Worm (Caenorhabditis elegans) whole organism, early embryonic: Measurements from ENCODE around the gene inx-6.

Experiments
- B0310.2 ChIP-seq: sonication (generic microtip); optimal IDR thresholded peaks from 2 replicates; lab custom pipeline; 2016; ENCODE audit warnings: mild to moderate bottlenecking, missing genetic modification characterization, missing compliant biosample characterization
- F13C5.2 ChIP-seq: sonication (generic microtip); optimal IDR thresholded peaks from 2 replicates; lab custom pipeline; 2017; ENCODE audit warnings: mild to moderate bottlenecking, missing genetic modification characterization, inconsistent platforms, missing compliant biosample characterization
- aly-1 ChIP-seq: sonication (generic microtip); optimal IDR thresholded peaks from 2 replicates; lab custom pipeline; 2016; ENCODE audit warnings: missing genetic modification characterization, missing compliant biosample characterization
- ama-1 ChIP-seq: fragments of 150-350 bp; optimal IDR thresholded peaks from 2 replicates; lab custom pipeline; 2014
- ceh-13 ChIP-seq: fragments of 200-800 bp; sonication (Bioruptor generic); optimal IDR thresholded peaks from 2 replicates; lab custom pipeline; 2018; ENCODE audit warnings: mild to moderate bottlenecking, missing genetic modification characterization, missing compliant biosample characterization
- ceh-36 ChIP-seq: sonication (generic microtip); optimal IDR thresholded peaks from 2 replicates; lab custom pipeline; 2016; ENCODE audit warnings: missing genetic modification characterization, inconsistent platforms, missing compliant biosample characterization
- ets-7 ChIP-seq: sonication (generic microtip); optimal IDR thresholded peaks from 2 replicates; lab custom pipeline; 2016; ENCODE audit warnings: missing genotype, missing genetic modification characterization, missing compliant biosample characterization
- flt-1 ChIP-seq: fragments of 200-800 bp; sonication (Bioruptor generic); IDR thresholded peaks from 2 replicates; pipeline ENCODE4 v1.3.6; 2022; ENCODE audit warnings: missing genetic modification characterization, missing compliant biosample characterization
- hmbx-1 ChIP-seq: sonication (generic microtip); optimal IDR thresholded peaks from 2 replicates; lab custom pipeline; 2016; ENCODE audit warnings: mild to moderate bottlenecking, missing genetic modification characterization, missing compliant biosample characterization
- hmg-4 ChIP-seq: fragments of 200-800 bp; sonication (Bioruptor generic); optimal IDR thresholded peaks from 2 replicates; lab custom pipeline; 2018; ENCODE audit warnings: mild to moderate bottlenecking, missing genetic modification characterization, missing compliant biosample characterization
- hnd-1 ChIP-seq: sonication (generic microtip); optimal IDR thresholded peaks from 2 replicates; lab custom pipeline; 2016; ENCODE audit warnings: missing genetic modification characterization, missing compliant biosample characterization
- pes-1 ChIP-seq: fragments of 200-800 bp; sonication (Bioruptor generic); IDR thresholded peaks from 2 replicates; pipeline ENCODE4 v1.3.6; 2022; ENCODE audit warnings: missing genetic modification reagents, missing genetic modification characterization, missing compliant biosample characterization
- scrt-1 ChIP-seq: fragments of 200-800 bp; sonication (Bioruptor generic); IDR thresholded peaks from 2 replicates; pipeline ENCODE4 v1.3.6; 2022; ENCODE audit warnings: missing genetic modification characterization, missing compliant biosample characterization
- sea-1 ChIP-seq: fragments of 200-800 bp; sonication (Bioruptor generic); conservative IDR thresholded peaks from 2 replicates; pipeline ENCODE4 v1.3.6; 2022; ENCODE audit warnings: missing genetic modification characterization, missing compliant biosample characterization
- tbx-11 ChIP-seq: fragments of 200-800 bp; sonication (Bioruptor generic); IDR thresholded peaks from 2 replicates; pipeline ENCODE4 v1.3.6; 2022; ENCODE audit warnings: missing genetic modification characterization, missing compliant biosample characterization
- tbx-37 ChIP-seq: fragments of 200-800 bp; sonication (Bioruptor generic); conservative IDR thresholded peaks from 2 replicates; pipeline ENCODE4 v1.3.6; 2022; ENCODE audit warnings: missing genetic modification reagents, missing genetic modification characterization, missing compliant biosample characterization
- tra-4 ChIP-seq: sonication (generic microtip); optimal IDR thresholded peaks from 2 replicates; lab custom pipeline; 2017; ENCODE audit warnings: missing genetic modification characterization, missing compliant biosample characterization

The inx-6 gene

ce11 chrIV:12746284-12746683 is at the start of gene inx-6:
inx-6 (plus strand) TSS chrIV:12746584.
- TF ChIP-seq sea-1 (GFP tag; lab: Robert Waterston, UW), result no peak
- no peak for TF ChIP-seq hmbx-1 (tag; lab: Kevin White, UChicago)
- TF ChIP-seq hmg-4 (GFP tag; lab: Kevin White, UChicago), result no peak
- TF ChIP-seq F13C5.2 (tag; lab: Kevin White, UChicago), result no peak
- TF ChIP-seq flt-1 (GFP tag; lab: Robert Waterston, UW), result no peak
- no peak for TF ChIP-seq tbx-11 (GFP tag; lab: Robert Waterston, UW)
- no peak for TF ChIP-seq ceh-36 (tag; lab: Kevin White, UChicago)

- no peak for TF ChIP-seq tbx-11 (GFP tag; lab: Robert Waterston, UW)
- TF ChIP-seq ceh-36 (tag; lab: Kevin White, UChicago), result no peak
- TF ChIP-seq ets-7 (tag; lab: Kevin White, UChicago), result no peak
- TF ChIP-seq ceh-13 (GFP tag; lab: Kevin White, UChicago), result no peak
- TF ChIP-seq F13C5.2 (tag; lab: Kevin White, UChicago), result no peak
- no peak for TF ChIP-seq scrt-1 (GFP tag; lab: Robert Waterston, UW)
- TF ChIP-seq hmbx-1 (tag; lab: Kevin White, UChicago), result no peak
- no peak for TF ChIP-seq hmg-4 (GFP tag; lab: Kevin White, UChicago)
- TF ChIP-seq tra-4 (tag; lab: Kevin White, UChicago), result no peak
- no peak for TF ChIP-seq pes-1 (GFP tag; lab: Robert Waterston, UW)
Measured at ce11 chrIV:12698880-12699279, 47.5 kb upstream of the inx-6 start.

ce11 chrIV:12700204-12700603 is 46.2 kb upstream of the inx-6 start:
- TF ChIP-seq ceh-13 (GFP tag; lab: Kevin White, UChicago) (no peak), flt-1 (GFP tag; lab: Robert Waterston, UW) (no peak), B0310.2 (tag; lab: Kevin White, UChicago) (no peak), ceh-36 (tag; lab: Kevin White, UChicago) (no peak), hmbx-1 (tag; lab: Kevin White, UChicago) (no peak), sea-1 (GFP tag; lab: Robert Waterston, UW) (no peak)

DNA sequence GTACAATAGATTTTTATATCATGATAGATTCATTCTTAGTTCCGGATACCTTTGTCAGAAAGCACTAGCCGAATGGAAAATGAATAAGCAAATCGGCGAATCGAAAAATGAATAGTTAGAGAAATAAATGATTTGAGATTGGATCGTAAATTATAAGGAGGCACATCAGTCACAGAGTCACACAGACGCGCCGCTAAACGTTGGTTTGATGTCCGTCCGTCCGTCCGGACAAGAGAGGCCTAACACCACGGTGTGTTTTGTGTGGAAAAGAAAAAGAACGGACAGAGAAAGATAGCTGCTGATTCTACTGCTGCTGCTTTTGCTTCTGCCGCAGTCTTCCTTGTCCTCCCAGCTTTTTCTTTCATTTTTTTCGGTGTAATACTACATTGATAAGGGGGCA is 45.4 kb upstream of the inx-6 start:
- TF ChIP-seq tbx-37 (GFP tag; lab: Robert Waterston, UW) (no peak), ceh-13 (GFP tag; lab: Kevin White, UChicago) (no peak), tra-4 (tag; lab: Kevin White, UChicago) (no peak), tbx-11 (GFP tag; lab: Robert Waterston, UW) (no peak), ets-7 (tag; lab: Kevin White, UChicago) (no peak), F13C5.2 (tag; lab: Kevin White, UChicago) (no peak), hnd-1 (no peak), B0310.2 (tag; lab: Kevin White, UChicago) (no peak), pes-1 (GFP tag; lab: Robert Waterston, UW) (no peak), ceh-36 (tag; lab: Kevin White, UChicago) (no peak), aly-1 (no peak), hmbx-1 (tag; lab: Kevin White, UChicago) (no peak), sea-1 (GFP tag; lab: Robert Waterston, UW) (no peak), hmg-4 (GFP tag; lab: Kevin White, UChicago) (no peak), flt-1 (GFP tag; lab: Robert Waterston, UW) (no peak), scrt-1 (GFP tag; lab: Robert Waterston, UW) (no peak), ama-1 (lab: Kevin White, UChicago) (no peak)

DNA sequence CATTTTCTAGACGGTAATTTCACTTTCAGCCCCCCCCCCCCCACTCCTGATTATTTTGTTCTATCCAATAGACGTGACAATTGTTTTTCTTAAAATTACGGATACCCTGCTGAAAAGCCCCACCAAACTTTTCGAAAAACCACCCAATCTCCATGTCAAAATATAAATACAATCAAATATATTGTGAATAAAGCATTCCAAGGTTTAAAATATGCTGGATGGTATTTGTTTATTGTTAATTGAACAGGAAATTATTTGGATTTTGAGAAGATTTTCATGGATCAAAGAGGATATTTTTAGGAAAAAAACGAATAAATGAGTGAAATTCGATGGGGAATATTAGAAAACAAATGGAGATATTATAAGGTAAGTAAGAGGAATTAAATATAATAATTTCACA is 42.6 kb upstream of the inx-6 start, which contains the start of gene C27D8.4:
C27D8.4 (plus strand) TSS at position 301 of the 400 bp plus-strand sequence.
- TF ChIP-seq tbx-11 (GFP tag; lab: Robert Waterston, UW) (no peak), aly-1 (no peak), F13C5.2 (tag; lab: Kevin White, UChicago) (no peak), hmg-4 (GFP tag; lab: Kevin White, UChicago) (no peak), scrt-1 (GFP tag; lab: Robert Waterston, UW) (no peak), tbx-37 (GFP tag; lab: Robert Waterston, UW) (no peak), pes-1 (GFP tag; lab: Robert Waterston, UW) (no peak), sea-1 (GFP tag; lab: Robert Waterston, UW) (no peak), hmbx-1 (tag; lab: Kevin White, UChicago) (no peak), tra-4 (tag; lab: Kevin White, UChicago) (no peak), B0310.2 (tag; lab: Kevin White, UChicago) (no peak), ceh-36 (tag; lab: Kevin White, UChicago) (no peak), flt-1 (GFP tag; lab: Robert Waterston, UW) (no peak), hnd-1 (no peak), ets-7 (tag; lab: Kevin White, UChicago) (no peak), ama-1 (lab: Kevin White, UChicago) (no peak), ceh-13 (GFP tag; lab: Kevin White, UChicago) (no peak)

ce11 chrIV:12710996-12711395 is 35.4 kb upstream of the inx-6 start, which contains the start of gene C27D8.2:
C27D8.2 (plus strand) TSS chrIV:12711217.
- TF ChIP-seq flt-1 (GFP tag; lab: Robert Waterston, UW), result no peak
- no peak for TF ChIP-seq tra-4 (tag; lab: Kevin White, UChicago)
- TF ChIP-seq ceh-36 (tag; lab: Kevin White, UChicago), result no peak
- no peak for TF ChIP-seq hmbx-1 (tag; lab: Kevin White, UChicago)

DNA sequence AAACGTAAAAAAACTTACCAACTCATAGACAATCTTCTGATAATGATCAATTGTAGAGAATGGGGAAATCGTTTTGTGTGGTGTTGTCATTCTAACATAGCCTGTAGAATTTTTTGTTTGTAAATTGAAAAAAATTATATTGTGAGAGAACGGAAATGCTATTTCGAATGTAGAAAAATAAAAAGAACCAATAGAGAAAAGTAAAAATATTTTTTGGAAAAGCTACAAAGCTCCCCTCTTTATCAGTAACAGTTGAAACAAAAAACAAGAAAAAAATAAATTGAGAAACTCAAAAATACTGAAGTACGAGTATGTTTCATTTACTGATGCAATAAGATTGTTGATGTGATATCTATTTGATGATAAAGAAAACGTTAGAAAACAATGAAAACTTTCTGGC is 34.7 kb upstream of the inx-6 start, which contains the start of gene C27D8.3:
C27D8.3 (minus strand) TSS at position 101 of the 400 bp plus-strand sequence.
- no peak for TF ChIP-seq pes-1 (GFP tag; lab: Robert Waterston, UW)
- TF ChIP-seq flt-1 (GFP tag; lab: Robert Waterston, UW), result no peak
- no peak for TF ChIP-seq ama-1 (lab: Kevin White, UChicago)
